Worm (Caenorhabditis elegans) whole organism, young adult: ENCODE measurements around the gene fbxb-53.

Experiments
- F37B4.10 ChIP-seq: fragments of 200-800 bp; sonication (Bioruptor generic); IDR thresholded peaks from 2 replicates; pipeline ENCODE4 v1.3.6; 2022; ENCODE audit warnings: missing genetic modification characterization, missing compliant biosample characterization
- F49E8.2 ChIP-seq: sonication (generic microtip); optimal IDR thresholded peaks from 3 replicates; lab custom pipeline; 2017; ENCODE audit warnings: missing genetic modification characterization, mild to moderate bottlenecking, missing compliant biosample characterization, antibody characterized with exemption, moderate library complexity; ENCODE audit not compliant: insufficient read depth
- bed-2 ChIP-seq: fragments of 200-800 bp; sonication (Bioruptor generic); IDR thresholded peaks from 2 replicates; pipeline ENCODE4 v1.3.6; 2022; ENCODE audit warnings: missing genetic modification reagents, missing genetic modification characterization, missing compliant biosample characterization
- him-1 ChIP-seq: sonication (generic microtip); optimal IDR thresholded peaks from 2 replicates; lab custom pipeline; 2016; ENCODE audit warnings: missing genotype, missing genetic modification reagents, missing genetic modification characterization, missing compliant biosample characterization
- mes-4 ChIP-seq: sonication (generic microtip); optimal IDR thresholded peaks from 2 replicates; lab custom pipeline; 2016; ENCODE audit warnings: missing genotype, missing genetic modification characterization, missing compliant biosample characterization
- snpc-3.4 ChIP-seq: sonication (generic microtip); optimal IDR thresholded peaks from 2 replicates; lab custom pipeline; 2017; ENCODE audit warnings: missing genetic modification characterization, mild to moderate bottlenecking, missing compliant biosample characterization, antibody characterized with exemption, moderate library complexity, missing genotype, missing genetic modification reagents
- somi-1 ChIP-seq: fragments of 200-800 bp; sonication (Bioruptor generic); optimal IDR thresholded peaks from 2 replicates; lab custom pipeline; 2018; ENCODE audit warnings: mild to moderate bottlenecking, missing genetic modification characterization, missing compliant biosample characterization
- sptf-2 ChIP-seq: fragments of 200-800 bp; sonication (Bioruptor generic); optimal IDR thresholded peaks from 2 replicates; lab custom pipeline; 2018; ENCODE audit warnings: mild to moderate bottlenecking, missing genetic modification characterization, missing compliant biosample characterization
- xnd-1 ChIP-seq: sonication (generic microtip); optimal IDR thresholded peaks from 2 replicates; lab custom pipeline; 2016; ENCODE audit warnings: missing genotype, missing genetic modification reagents, missing genetic modification characterization, missing compliant biosample characterization
- zim-3 ChIP-seq: sonication (generic microtip); optimal IDR thresholded peaks from 2 replicates; lab custom pipeline; 2017; ENCODE audit warnings: mild to moderate bottlenecking, missing genetic modification characterization, moderate library complexity, missing compliant biosample characterization
- ztf-3 ChIP-seq: fragments of 200-800 bp; sonication (Bioruptor generic); optimal IDR thresholded peaks from 2 replicates; lab custom pipeline; 2018; ENCODE audit warnings: mild to moderate bottlenecking, missing genetic modification characterization, missing compliant biosample characterization
- ztf-6 ChIP-seq: fragments of 200-800 bp; sonication (Bioruptor generic); IDR thresholded peaks from 2 replicates; pipeline ENCODE4 v1.3.6; 2022; ENCODE audit warnings: missing genetic modification reagents, missing genetic modification characterization, missing compliant biosample characterization

DNA sequence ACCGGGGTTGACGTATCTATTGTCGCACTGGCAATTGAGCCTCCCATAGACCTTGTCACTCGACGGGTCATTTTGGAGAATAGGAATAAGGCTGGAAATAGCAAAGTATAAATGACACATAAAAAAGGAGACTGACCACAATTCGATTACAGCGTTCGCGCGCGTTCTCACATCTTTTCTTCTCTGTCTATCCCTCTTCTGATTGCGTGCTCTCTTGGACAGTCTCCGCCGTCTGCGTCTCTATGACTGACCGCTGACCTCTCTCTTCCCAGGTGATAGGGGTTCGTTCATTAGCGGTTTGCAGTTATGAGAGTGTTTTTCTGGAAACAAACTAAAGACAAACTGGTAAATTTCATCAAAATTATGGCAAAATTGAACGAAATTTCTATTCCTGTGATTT, 20.3 kb upstream of the fbxb-53 start, which contains the start of gene ceh-83:
- TF ChIP-seq mes-4 (no peak), xnd-1 (no peak), somi-1 (no peak), F37B4.10 (GFP tag; lab: Robert Waterston, UW) (no peak), ztf-6 (GFP tag; lab: Robert Waterston, UW) (no peak), zim-3 (no peak), him-1 (no peak), bed-2 (GFP tag; lab: Robert Waterston, UW) (no peak), ztf-3 (GFP tag; lab: Kevin White, UChicago) (no peak), snpc-3.4 (tag; lab: Kevin White, UChicago) (no peak), F49E8.2 (tag; lab: Kevin White, UChicago) (no peak), sptf-2 (GFP tag; lab: Kevin White, UChicago) (no peak)
